Worm (Caenorhabditis elegans): ENCODE data around the gene col-102.

The col-102 gene

DNA sequence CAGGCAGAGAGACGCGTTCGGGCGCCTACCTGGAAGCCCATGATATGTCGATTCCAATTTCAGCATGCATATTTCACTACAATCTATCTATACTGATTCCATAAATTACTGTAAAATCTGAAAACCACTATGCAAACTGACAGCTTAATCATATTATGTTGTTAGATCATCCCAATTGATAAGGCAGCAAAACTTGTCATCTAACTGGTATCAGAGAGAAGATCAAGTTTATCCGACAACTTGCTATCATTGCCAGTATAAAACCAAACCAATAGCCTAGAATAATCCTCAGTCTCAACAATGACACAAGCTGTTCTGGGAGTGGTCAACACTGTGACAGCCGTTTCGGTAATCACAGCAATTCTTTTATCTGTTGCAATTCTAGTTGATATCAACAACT, at the start of gene col-102:
col-102 (plus strand) TSS at position 301 of the 400 bp plus-strand sequence.
- TF ChIP-seq mes-4 (tag; optimal IDR thresholded peaks at IDR 0.05) (no peak), egl-18 (GFP tag; IDR thresholded peaks at IDR 0.05) (no peak), die-1 (tag; optimal IDR thresholded peaks at IDR 0.05) (no peak), tbx-9 (tag; optimal IDR thresholded peaks at IDR 0.05; ENCODE audit: borderline replicate concordance) (no peak), pbrm-1 (GFP tag; IDR thresholded peaks at IDR 0.05) (no peak), F39B2.1 (GFP tag; IDR thresholded peaks at IDR 0.05) (no peak), hlh-26 (GFP tag; conservative IDR thresholded peaks at IDR 0.05) (no peak), F57C9.4 (tag; optimal IDR thresholded peaks at IDR 0.05) (no peak), ets-4 (GFP tag; optimal IDR thresholded peaks at IDR 0.05) (no peak), athp-1 (tag; optimal IDR thresholded peaks at IDR 0.05) (no peak), xnd-1 (tag; optimal IDR thresholded peaks at IDR 0.05) (no peak), hsf-1 (GFP tag; IDR thresholded peaks at IDR 0.05) (no peak), C06A6.2 (GFP tag; conservative IDR thresholded peaks at IDR 0.05) (no peak), cebp-1 (GFP tag; IDR thresholded peaks at IDR 0.05) (no peak), cebp-1 (tag; optimal IDR thresholded peaks at IDR 0.05) (no peak), him-1 (tag; optimal IDR thresholded peaks at IDR 0.05) (no peak), dpl-1 (GFP tag; optimal IDR thresholded peaks at IDR 0.05) (no peak), hlh-12 (tag; optimal IDR thresholded peaks at IDR 0.05) (no peak), mxl-1 (tag; optimal IDR thresholded peaks at IDR 0.05) (no peak), bed-2 (GFP tag; IDR thresholded peaks at IDR 0.05) (no peak), lin-40 (tag; optimal IDR thresholded peaks at IDR 0.05) (no peak)

DNA sequence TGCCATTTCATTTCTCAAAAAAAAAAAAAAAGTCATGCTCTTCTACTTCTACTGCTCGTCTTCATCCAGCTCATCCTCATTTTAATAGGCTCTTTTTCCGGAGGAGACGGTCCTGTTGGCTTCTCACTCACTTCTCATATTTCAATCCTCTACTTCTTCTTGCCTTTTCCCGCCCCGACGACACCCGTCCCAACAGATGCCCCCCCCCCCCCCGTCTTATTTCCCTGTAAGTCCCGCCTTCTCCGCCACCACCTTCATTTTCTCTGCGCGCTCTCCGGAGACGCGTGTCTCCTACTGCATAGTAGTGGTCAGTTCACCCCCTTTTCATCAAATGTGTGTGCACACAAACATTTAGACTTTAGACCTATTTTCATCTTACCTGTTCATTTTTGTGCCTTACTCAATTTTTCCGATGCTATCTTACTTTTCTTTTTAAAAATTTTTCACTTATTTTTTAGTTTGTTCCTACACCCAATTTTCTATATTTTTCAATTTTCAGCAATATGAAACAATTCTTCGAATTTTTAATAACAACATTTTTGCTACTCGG, 45.4 kb upstream of the col-102 start, which contains the start of gene efn-4:
efn-4 (plus strand) TSS at position 500 of the 550 bp plus-strand sequence.
- no peak for TF ChIP-seq ztf-28 (GFP tag; IDR thresholded peaks at IDR 0.05)
- TF ChIP-seq egrh-3 (GFP tag; IDR thresholded peaks at IDR 0.05) = peak; percentile 31; the same call in 1 of the 2 replicates
- peak; percentile 69 for TF ChIP-seq zfh-2 (GFP tag; conservative IDR thresholded peaks at IDR 0.05)

DNA sequence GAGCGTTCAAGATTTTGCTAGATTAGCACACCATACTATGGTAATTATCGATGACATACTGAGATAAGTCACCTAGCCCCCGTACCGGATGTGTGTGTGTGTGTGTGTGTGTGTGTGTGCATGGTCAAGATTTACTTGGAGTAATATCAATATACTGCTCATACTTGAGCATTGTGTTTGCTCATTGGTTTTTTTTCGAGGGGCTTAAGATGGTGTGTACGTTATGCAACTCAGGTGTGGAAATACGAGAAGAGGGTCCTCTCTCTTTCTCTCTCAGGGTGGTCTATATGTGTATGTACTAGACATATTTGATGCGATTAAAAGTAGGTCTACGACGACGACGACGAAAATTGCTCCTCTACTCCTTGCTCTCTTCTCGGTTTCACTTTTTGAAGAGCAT, 43.9 kb upstream of the col-102 start:
- TF ChIP-seq attf-3 (GFP tag; conservative IDR thresholded peaks at IDR 0.05) (no peak), somi-1 (GFP tag; optimal IDR thresholded peaks at IDR 0.05) (no peak), K11D2.4 (GFP tag; IDR thresholded peaks at IDR 0.05) (no peak), ekl-4 (GFP tag; IDR thresholded peaks at IDR 0.05) (no peak), pha-4 (tag; optimal IDR thresholded peaks at IDR 0.05) (no peak)

DNA sequence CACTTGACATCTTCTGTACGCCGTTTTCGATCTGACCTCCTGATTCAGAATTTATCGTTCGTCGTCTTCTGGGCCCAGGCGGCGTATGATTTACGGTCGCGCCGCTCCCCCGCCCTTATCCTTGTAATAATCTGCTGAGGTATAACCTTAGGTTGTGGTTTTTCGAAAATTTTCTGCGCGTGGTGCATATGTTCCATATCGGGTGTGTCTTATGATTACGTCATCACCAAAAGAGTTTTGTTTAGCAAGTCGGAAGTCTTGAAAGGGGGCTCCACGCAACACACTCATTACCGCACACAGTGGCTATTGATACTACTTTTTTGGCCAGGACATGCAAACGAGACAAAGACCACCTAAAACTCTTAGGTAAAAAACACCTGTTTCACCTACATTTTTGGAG, 43.5 kb upstream of the col-102 start:
- TF ChIP-seq ceh-27 (GFP tag; optimal IDR thresholded peaks at IDR 0.05) (no peak), B0336.3 (GFP tag; IDR thresholded peaks at IDR 0.05) (no peak), snpc-1.3 (tag; optimal IDR thresholded peaks at IDR 0.05; ENCODE audit: insufficient read depth) (no peak), nhr-90 (tag; optimal IDR thresholded peaks at IDR 0.05) (no peak), akir-1 (GFP tag; optimal IDR thresholded peaks at IDR 0.05) (no peak), T07F8.4 (tag; optimal IDR thresholded peaks at IDR 0.05) (no peak), lin-54 (GFP tag; optimal IDR thresholded peaks at IDR 0.05) (no peak), F39B2.1 (GFP tag; IDR thresholded peaks at IDR 0.05) (no peak), Y53G8AR.9 (GFP tag; conservative IDR thresholded peaks at IDR 0.05) (no peak)
